Worm (Caenorhabditis elegans): ENCODE data around the gene bath-37.

DNA sequence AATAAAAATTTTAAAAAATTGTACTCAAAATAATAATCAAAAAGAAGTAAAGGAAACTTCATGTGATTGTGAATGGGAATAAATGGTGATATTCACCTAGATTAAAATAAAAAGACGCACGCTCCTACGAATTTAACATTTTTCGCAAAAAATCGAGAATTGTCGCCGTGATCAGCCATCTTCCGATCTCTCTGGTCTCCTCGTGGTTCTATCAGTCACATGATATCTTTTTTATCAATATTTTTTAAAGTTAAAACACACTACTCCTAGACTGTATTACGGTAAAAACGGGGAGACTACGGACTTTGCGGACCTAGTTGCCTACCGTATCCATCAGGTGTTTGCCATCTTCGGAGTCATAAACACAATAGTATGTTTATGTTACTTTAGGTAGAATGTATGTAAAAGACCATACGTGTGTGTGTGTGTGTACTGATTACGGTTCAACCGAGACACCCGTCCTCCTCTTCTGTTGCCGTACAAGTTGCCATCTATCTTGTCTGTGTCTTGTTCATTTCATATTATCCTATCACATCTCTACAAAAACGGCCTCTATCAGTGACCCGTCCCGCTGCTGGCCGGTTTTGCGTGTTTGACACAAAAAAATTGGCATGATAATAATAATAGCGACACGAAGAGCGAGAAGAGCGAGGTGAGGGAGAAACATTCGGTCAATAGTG is 22.0 kb upstream of the bath-37 start, which contains the start of gene T12G3.2:
- TF ChIP-seq zag-1 (tag; optimal IDR thresholded peaks at IDR 0.05) (no peak), fos-1 (tag; optimal IDR thresholded peaks at IDR 0.05) (peak; percentile 65), gmeb-1 (tag; optimal IDR thresholded peaks at IDR 0.05) (peak; percentile 25), snpc-4 (tag; optimal IDR thresholded peaks at IDR 0.05) (no peak), nhr-25 (tag; optimal IDR thresholded peaks at IDR 0.05) (peak; percentile 30), C34F6.9 (tag; optimal IDR thresholded peaks at IDR 0.05) (no peak), nhr-23 (tag; optimal IDR thresholded peaks at IDR 0.05) (no peak)
